Fruit fly (Drosophila melanogaster): Measurements from ENCODE around the gene CG12204.

CG12204 gene

DNA sequence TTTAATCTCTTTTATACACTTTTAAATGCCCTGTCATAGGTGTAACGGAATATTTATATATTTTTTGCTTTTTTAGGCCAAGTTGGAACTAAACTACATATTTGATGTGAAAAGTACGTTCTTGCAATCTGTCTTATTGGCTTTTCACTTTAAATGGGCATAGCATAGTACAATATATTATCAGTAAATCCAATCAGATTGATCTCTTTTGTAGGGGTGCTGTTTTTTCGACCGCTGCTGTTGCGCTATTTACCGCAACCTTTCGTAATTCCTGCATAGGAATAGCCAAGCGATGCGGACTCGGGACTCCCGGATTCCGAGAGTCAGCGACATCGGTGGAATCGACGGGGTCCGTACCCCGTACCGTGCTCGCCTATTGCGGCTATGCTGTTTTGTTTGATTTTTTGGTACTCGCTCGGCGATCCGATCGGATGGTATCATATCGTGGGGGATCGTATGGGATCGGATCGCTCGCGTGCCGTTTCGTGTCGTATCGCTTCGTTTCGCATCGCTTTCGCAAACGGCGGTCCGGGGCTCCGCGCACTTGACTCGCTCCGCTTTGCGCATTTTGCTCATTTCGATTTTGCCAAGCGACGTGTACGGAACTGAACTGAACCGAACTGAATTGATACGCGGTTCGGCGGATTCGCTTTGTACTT lies 3.7 kb upstream of the CG12204 start (continued):
- TF ChIP-seq CG10654 (GFP tag; optimal IDR thresholded peaks at IDR 0.05) (no peak), CG32532 (GFP tag; IDR thresholded peaks at IDR 0.05) (peak; percentile 89), trem (tag; optimal IDR thresholded peaks at IDR 0.05) (no peak), wor (GFP tag; IDR thresholded peaks at IDR 0.05) (no peak), sens-2 (GFP tag; IDR thresholded peaks at IDR 0.05) (no peak), fd3F (GFP tag; optimal IDR thresholded peaks at IDR 0.05) (no peak), gsb-n (tag; optimal IDR thresholded peaks at IDR 0.05) (no peak), wek (GFP tag; optimal IDR thresholded peaks at IDR 0.05) (no peak), CG32772 (GFP tag; IDR thresholded peaks at IDR 0.05) (no peak), CG15514 (GFP tag; optimal IDR thresholded peaks at IDR 0.05) (peak; percentile 71), Adf1 (GFP tag; IDR thresholded peaks at IDR 0.05) (peak; percentile 59; the same call in 1 of the 2 replicates), CG12659 (GFP tag; optimal IDR thresholded peaks at IDR 0.05) (peak; percentile 28), ttk (GFP tag; IDR thresholded peaks at IDR 0.05) (no peak), Lhr (GFP tag; optimal IDR thresholded peaks at IDR 0.05) (no peak), pzg (GFP tag; optimal IDR thresholded peaks at IDR 0.05) (peak; percentile 15), ro (GFP tag; IDR thresholded peaks at IDR 0.05) (no peak), Xbp1 (GFP tag; optimal IDR thresholded peaks at IDR 0.05) (no peak), CG34376 (GFP tag; optimal IDR thresholded peaks at IDR 0.05) (peak; percentile 89), zfh2 (GFP tag; optimal IDR thresholded peaks at IDR 0.05) (peak; percentile 13), insv (GFP tag; optimal IDR thresholded peaks at IDR 0.05) (peak in 1 of 2 experiments; percentile 59), CG2120 (GFP tag; optimal IDR thresholded peaks at IDR 0.05) (peak; percentile 28), D19A (tag; optimal IDR thresholded peaks at IDR 0.05) (no peak), gro (GFP tag; optimal IDR thresholded peaks at IDR 0.05) (peak; percentile 78), slbo (GFP tag; IDR thresholded peaks at IDR 0.05) (peak; percentile 60), zen (tag; optimal IDR thresholded peaks at IDR 0.05) (no peak), knrl (GFP tag; IDR thresholded peaks at IDR 0.05; ENCODE audit: partially characterized antibody) (no peak), CG10209 (GFP tag; optimal IDR thresholded peaks at IDR 0.05) (no peak), Bgb (GFP tag; IDR thresholded peaks at IDR 0.05; ENCODE audit: partially characterized antibody) (peak; percentile 43; the same call in 1 of the 2 replicates), CG12942 (GFP tag; optimal IDR thresholded peaks at IDR 0.05) (no peak), CG6654 (GFP tag; optimal IDR thresholded peaks at IDR 0.05) (no peak), phol (tag; optimal IDR thresholded peaks at IDR 0.05) (no peak), Hand (GFP tag; optimal IDR thresholded peaks at IDR 0.05) (peak; percentile 43), CG2712 (tag; optimal IDR thresholded peaks at IDR 0.05) (no peak), CG2129 (GFP tag; IDR thresholded peaks at IDR 0.05; ENCODE audit: partially characterized antibody) (no peak), Antp (GFP tag; optimal IDR thresholded peaks at IDR 0.05) (no peak), CG12769 (tag; optimal IDR thresholded peaks at IDR 0.05) (peak; percentile 98), Nf-YA (GFP tag; IDR thresholded peaks at IDR 0.05) (no peak), CG6272 (GFP tag; IDR thresholded peaks at IDR 0.05) (no peak), grau (tag; optimal IDR thresholded peaks at IDR 0.05) (peak; percentile 9), D19B (GFP tag; optimal IDR thresholded peaks at IDR 0.05) (peak; percentile 98), CG15479 (GFP tag; optimal IDR thresholded peaks at IDR 0.05) (no peak), Elba2 (GFP tag; optimal IDR thresholded peaks at IDR 0.05) (peak; percentile 36), esg (GFP tag; conservative IDR thresholded peaks at IDR 0.05) (no peak), CG10147 (GFP tag; optimal IDR thresholded peaks at IDR 0.05) (no peak), CG34422 (GFP tag; IDR thresholded peaks at IDR 0.05) (no peak), CG16863 (GFP tag; optimal IDR thresholded peaks at IDR 0.05) (no peak), CG1024 (GFP tag; IDR thresholded peaks at IDR 0.05) (no peak), Mrtf (GFP tag; IDR thresholded peaks at IDR 0.05) (no peak), CG12155 (GFP tag; optimal IDR thresholded peaks at IDR 0.05) (peak; percentile 61), ssp (GFP tag; IDR thresholded peaks at IDR 0.05) (no peak)

All from whole organism, embryonic.